Worm (Caenorhabditis elegans): Measurements from ENCODE around the gene ZK688.4.

ZK688.4 gene

DNA sequence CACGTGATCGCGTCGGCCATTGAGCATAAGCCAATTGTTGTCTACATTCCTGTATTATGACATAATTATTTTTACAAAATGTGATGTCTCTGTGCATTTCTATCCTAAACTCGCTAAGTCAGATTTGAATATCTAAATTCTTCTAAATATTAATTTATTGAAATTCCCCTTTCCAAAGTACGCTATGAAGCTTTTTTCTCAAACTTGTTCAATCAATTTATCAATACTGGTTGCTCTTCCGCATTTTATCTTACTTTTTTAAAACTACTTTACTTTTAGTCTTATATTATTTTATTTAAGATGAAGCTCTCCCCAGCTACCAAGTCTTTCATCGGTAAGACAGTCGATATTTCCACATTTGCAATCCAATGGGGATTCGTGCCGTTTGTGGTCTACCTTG, 35.5 kb upstream of the ZK688.4 start, which contains the start of gene tomm-7:
Gene tomm-7, plus strand, starts transcription at position 301 of the 400 bp plus-strand sequence.
- TF ChIP-seq lin-39 (tag; optimal IDR thresholded peaks at IDR 0.05) (no peak), zfp-3 (GFP tag; conservative IDR thresholded peaks at IDR 0.05) (no peak), set-16 (GFP tag; IDR thresholded peaks at IDR 0.05) (no peak), nhr-48 (tag; optimal IDR thresholded peaks at IDR 0.05) (no peak), hlh-30 (tag; optimal IDR thresholded peaks at IDR 0.05; ENCODE audit: insufficient read depth) (no peak), lin-15B (tag; optimal IDR thresholded peaks at IDR 0.05) (no peak), pqm-1 (tag; optimal IDR thresholded peaks at IDR 0.05) (no peak)

DNA sequence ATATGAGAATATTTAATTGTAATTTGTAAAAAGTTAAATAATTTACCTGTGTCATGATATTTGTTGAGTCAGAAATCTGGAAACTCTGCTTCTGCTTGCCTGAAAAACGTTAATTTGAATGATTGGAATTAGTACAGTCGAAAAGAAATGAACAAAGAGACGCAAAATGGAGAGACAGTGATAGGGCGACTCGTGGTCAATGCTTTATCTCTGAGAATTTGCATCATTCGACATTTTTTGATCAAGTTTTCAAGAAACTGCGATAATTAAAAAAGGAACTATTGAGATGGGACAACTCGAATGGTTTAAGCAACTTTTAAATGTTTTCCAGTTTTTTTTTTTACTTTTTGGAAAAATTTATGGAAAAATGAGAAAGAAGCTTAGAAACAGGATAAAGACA, 33.9 kb upstream of the ZK688.4 start, which contains the start of gene cuc-1:
Gene cuc-1, minus strand, starts transcription at position 101 of the 400 bp plus-strand sequence.
- TF ChIP-seq lin-13 (GFP tag; optimal IDR thresholded peaks at IDR 0.05), result no peak
- peak; percentile 3 for TF ChIP-seq hlh-11 (tag; optimal IDR thresholded peaks at IDR 0.05)
- no peak for TF ChIP-seq hif-1 (tag; optimal IDR thresholded peaks at IDR 0.05)
- TF ChIP-seq ztf-7 (tag; optimal IDR thresholded peaks at IDR 0.05), result no peak
- TF ChIP-seq ctbp-1 (GFP tag; IDR thresholded peaks at IDR 0.05), result no peak
- TF ChIP-seq zfp-2 (tag; optimal IDR thresholded peaks at IDR 0.05), result no peak
- TF ChIP-seq lin-38 (GFP tag; IDR thresholded peaks at IDR 0.05), result no peak
- no peak for TF ChIP-seq ceh-32 (tag; optimal IDR thresholded peaks at IDR 0.05; ENCODE audit: poor library complexity)
- TF ChIP-seq dmd-8 (GFP tag; IDR thresholded peaks at IDR 0.05), result no peak
- TF ChIP-seq skn-1 (tag; optimal IDR thresholded peaks at IDR 0.05), result no peak
- no peak for TF ChIP-seq dve-1 (tag; optimal IDR thresholded peaks at IDR 0.05; ENCODE audit: insufficient read depth)
- TF ChIP-seq nhr-102 (tag; optimal IDR thresholded peaks at IDR 0.05), result no peak
- no peak for TF ChIP-seq zfp-3 (GFP tag; conservative IDR thresholded peaks at IDR 0.05)
- no peak for TF ChIP-seq nhr-48 (tag; optimal IDR thresholded peaks at IDR 0.05)
- TF ChIP-seq hlh-30 (tag; optimal IDR thresholded peaks at IDR 0.05; ENCODE audit: insufficient read depth), result peak; percentile 31
- no peak for TF ChIP-seq ceh-82 (tag; optimal IDR thresholded peaks at IDR 0.05)
- no peak for TF ChIP-seq fkh-10 (GFP tag; optimal IDR thresholded peaks at IDR 0.05)
- no peak for TF ChIP-seq saeg-2 (GFP tag; IDR thresholded peaks at IDR 0.05)
- TF ChIP-seq vab-7 (GFP tag; IDR thresholded peaks at IDR 0.05), result no peak
- no peak for TF ChIP-seq tra-1 (GFP tag; IDR thresholded peaks at IDR 0.05)
- TF ChIP-seq gei-8 (GFP tag; optimal IDR thresholded peaks at IDR 0.05), result no peak
- TF ChIP-seq hmg-1.1 (GFP tag; IDR thresholded peaks at IDR 0.05), result no peak
- TF ChIP-seq daf-19 (GFP tag; conservative IDR thresholded peaks at IDR 0.05), result no peak
- TF ChIP-seq unc-62 (GFP tag; optimal IDR thresholded peaks at IDR 0.05 in 1 of 2), result no peak
- no peak for TF ChIP-seq unc-62 (tag; optimal IDR thresholded peaks at IDR 0.05)
- no peak for TF ChIP-seq nhr-77 (tag; optimal IDR thresholded peaks at IDR 0.05)
- TF ChIP-seq daf-16 (GFP tag; optimal IDR thresholded peaks at IDR 0.05), result no peak
- peak; percentile 5 for TF ChIP-seq daf-16 (tag; optimal IDR thresholded peaks at IDR 0.05)

DNA sequence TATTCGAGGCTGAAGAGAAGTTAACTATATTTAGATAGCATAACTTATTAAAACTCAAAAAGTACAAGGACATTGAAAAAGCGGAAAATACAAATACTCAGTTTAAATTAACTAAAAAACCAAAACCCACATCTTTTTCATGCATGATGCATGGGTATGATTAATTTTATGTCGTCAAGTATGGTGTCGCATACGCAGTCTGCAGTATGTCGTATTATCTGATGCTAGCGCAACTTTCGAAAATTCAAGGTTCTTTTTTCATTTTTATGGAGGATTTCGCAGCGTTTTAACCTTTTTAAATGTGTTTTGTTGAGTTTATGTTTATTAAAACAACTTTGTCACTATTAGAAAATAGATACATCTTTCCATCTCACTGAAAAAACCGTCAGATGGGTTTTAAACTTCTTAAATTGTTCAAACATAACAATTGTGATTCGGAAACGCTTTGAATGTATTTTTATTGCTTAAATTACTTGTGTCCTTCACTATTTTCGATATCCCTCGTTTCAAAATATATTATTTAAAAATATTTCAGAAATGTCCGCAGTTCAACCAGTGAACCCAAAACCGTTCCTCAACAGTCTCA, 33.2 kb upstream of the ZK688.4 start, which contains the start of gene snr-5:
Gene snr-5, plus strand, starts transcription at position 536 of the 586 bp plus-strand sequence.
- peak; percentile 48 for TF ChIP-seq mes-2 (tag; optimal IDR thresholded peaks at IDR 0.05; ENCODE audit: poor library complexity, severe bottlenecking)
- peak; percentile 29 for TF ChIP-seq dpl-1 (GFP tag; optimal IDR thresholded peaks at IDR 0.05)
- TF ChIP-seq hlh-30 (tag; optimal IDR thresholded peaks at IDR 0.05; ENCODE audit: insufficient read depth), result no peak
- TF ChIP-seq lsy-2 (tag; optimal IDR thresholded peaks at IDR 0.05), result peak in 1 of 2 experiments; percentile 46
- TF ChIP-seq daf-16 (GFP tag; optimal IDR thresholded peaks at IDR 0.05), result no peak
- TF ChIP-seq daf-16 (tag; optimal IDR thresholded peaks at IDR 0.05), result peak; percentile 10
- no peak for TF ChIP-seq lim-7 (GFP tag; IDR thresholded peaks at IDR 0.05)
